Fruit fly (Drosophila melanogaster) whole organism, adult: ENCODE results near the gene AOX3.

Source experiments
- CG11617 ChIP-seq: fragments of 200-800 bp; sonication (Bioruptor generic); optimal IDR thresholded peaks from 2 replicates; lab custom pipeline; 2017; ENCODE audit warnings: mild to moderate bottlenecking, missing biosample characterization, missing genetic modification reagents, missing genetic modification characterization
- CG12768 ChIP-seq: fragments of 200-800 bp; sonication (Bioruptor generic); optimal IDR thresholded peaks from 2 replicates; lab custom pipeline; 2017; ENCODE audit warnings: missing biosample characterization, missing genetic modification characterization, mild to moderate bottlenecking, moderate library complexity, missing genetic modification reagents
- CG14711 ChIP-seq: fragments of 200-800 bp; sonication (Bioruptor generic); optimal IDR thresholded peaks from 2 replicates; lab custom pipeline; 2018; ENCODE audit warnings: missing biosample characterization, mild to moderate bottlenecking, missing genetic modification characterization, moderate library complexity
- CG1620 ChIP-seq: fragments of 200-800 bp; sonication (Bioruptor generic); optimal IDR thresholded peaks from 2 replicates; lab custom pipeline; 2016; ENCODE audit warnings: missing biosample characterization, missing genetic modification characterization
- CG33017 ChIP-seq: fragments of 200-800 bp; sonication (Bioruptor generic); optimal IDR thresholded peaks from 2 replicates; lab custom pipeline; 2018; ENCODE audit warnings: missing biosample characterization, mild to moderate bottlenecking, missing genetic modification characterization, moderate library complexity
- CG5204 ChIP-seq: fragments of 200-800 bp; sonication (Bioruptor generic); optimal IDR thresholded peaks from 2 replicates; lab custom pipeline; 2016; ENCODE audit warnings: missing biosample characterization, missing genetic modification characterization
- CG7045 ChIP-seq: fragments of 200-800 bp; sonication (Bioruptor generic); optimal IDR thresholded peaks from 2 replicates; lab custom pipeline; 2017; ENCODE audit warnings: missing biosample characterization, mild to moderate bottlenecking, missing genetic modification characterization
- CG7101 ChIP-seq: fragments of 200-800 bp; sonication (Bioruptor generic); optimal IDR thresholded peaks from 2 replicates; lab custom pipeline; 2018; ENCODE audit warnings: missing biosample characterization, mild to moderate bottlenecking, missing genetic modification characterization, moderate library complexity
- Clk ChIP-seq: fragments of 200-800 bp; sonication (Bioruptor generic); optimal IDR thresholded peaks from 2 replicates; lab custom pipeline; 2017; ENCODE audit warnings: missing biosample characterization, missing genetic modification characterization
- Crg-1 ChIP-seq: fragments of 200-800 bp; sonication (Bioruptor generic); optimal IDR thresholded peaks from 2 replicates; lab custom pipeline; 2016; ENCODE audit warnings: missing biosample characterization, missing genetic modification characterization
- Hr96 ChIP-seq: fragments of 200-800 bp; sonication (Bioruptor generic); optimal IDR thresholded peaks from 2 replicates; lab custom pipeline; 2016; ENCODE audit warnings: missing biosample characterization, missing genetic modification characterization
- Mnt ChIP-seq: fragments of 200-800 bp; sonication (Bioruptor generic); optimal IDR thresholded peaks from 2 replicates; lab custom pipeline; 2016; ENCODE audit warnings: missing biosample characterization, mild to moderate bottlenecking, missing genetic modification characterization
- bab1 ChIP-seq: fragments of 200-800 bp; sonication (Bioruptor generic); optimal IDR thresholded peaks from 3 replicates; lab custom pipeline; 2019; ENCODE audit warnings: missing biosample characterization, mild to moderate bottlenecking, missing genetic modification characterization, moderate library complexity
- cic ChIP-seq: fragments of 200-800 bp; sonication (Bioruptor generic); optimal IDR thresholded peaks from 2 replicates; lab custom pipeline; 2017; ENCODE audit warnings: missing biosample characterization, mild to moderate bottlenecking, missing genetic modification characterization, moderate library complexity
- cnc ChIP-seq, 2 experiments: fragments of >200 bp; optimal IDR thresholded peaks; 2 replicates each; lab custom pipeline; 2017
- kay ChIP-seq: fragments of 200-800 bp; sonication (Bioruptor generic); peaks from one replicate; lab custom pipeline; 2016; ENCODE audit warnings: missing biosample characterization, missing genetic modification characterization, borderline replicate concordance
- ovo ChIP-seq: fragments of 200-800 bp; sonication (Bioruptor generic); optimal IDR thresholded peaks from 2 replicates; lab custom pipeline; 2016; ENCODE audit warnings: missing biosample characterization, missing genetic modification characterization
- pad ChIP-seq: fragments of 200-800 bp; sonication (Bioruptor generic); optimal IDR thresholded peaks from 3 replicates; lab custom pipeline; 2017; ENCODE audit warnings: missing biosample characterization, missing genetic modification characterization, mild to moderate bottlenecking, moderate library complexity, missing genetic modification reagents
- tj ChIP-seq: fragments of 200-800 bp; sonication (Bioruptor generic); optimal IDR thresholded peaks from 3 replicates; lab custom pipeline; 2017; ENCODE audit warnings: missing biosample characterization, mild to moderate bottlenecking, missing genetic modification characterization, moderate library complexity
- toe ChIP-seq: fragments of 200-800 bp; sonication (Bioruptor generic); optimal IDR thresholded peaks from 2 replicates; lab custom pipeline; 2016; ENCODE audit warnings: missing biosample characterization, missing genetic modification characterization

The AOX3 gene

DNA sequence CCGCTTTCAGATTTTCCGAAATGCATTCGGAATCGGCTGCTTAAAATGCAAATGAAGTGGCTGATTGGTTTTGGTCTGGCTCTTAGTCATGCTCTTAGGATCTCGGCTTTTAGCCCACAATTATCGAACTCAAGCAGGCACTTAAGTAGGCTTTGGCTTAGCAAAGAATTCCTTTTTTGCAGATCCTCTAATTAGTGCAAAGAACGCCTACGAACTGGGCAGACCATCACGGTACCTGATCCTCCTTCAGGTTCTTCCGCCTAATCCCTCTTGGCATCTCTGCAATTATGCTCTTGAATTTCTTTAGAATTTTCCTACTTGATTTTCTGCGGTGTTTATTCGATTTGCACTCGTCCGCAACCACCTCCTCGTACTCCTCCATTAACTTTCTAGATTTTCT, 35.5 kb upstream of the AOX3 start:
- TF ChIP-seq toe (GFP tag; lab: Kevin White, UChicago) (no peak), CG7045 (GFP tag; lab: Kevin White, UChicago) (no peak), tj (no peak), ovo (GFP tag; lab: Kevin White, UChicago) (no peak), cic (GFP tag; lab: Kevin White, UChicago) (no peak), CG1620 (GFP tag; lab: Kevin White, UChicago) (no peak), cnc (optimal IDR thresholded peaks at IDR 0.05; lab: Kevin White, UChicago) (no peak), pad (GFP tag; lab: Kevin White, UChicago) (no peak), CG5204 (no peak), CG12768 (GFP tag; lab: Kevin White, UChicago) (no peak), Mnt (GFP tag; lab: Kevin White, UChicago) (no peak), CG14711 (tag; lab: Kevin White, UChicago) (no peak), CG7101 (no peak), CG33017 (no peak), Crg-1 (GFP tag; lab: Kevin White, UChicago) (no peak)

- TF ChIP-seq CG33017 (no peak), kay (GFP tag; lab: Kevin White, UChicago) (peak; percentile 29)
Observed at dm6 chr3R:15582526-15583155, 34.7 kb upstream of the AOX3 start.

- TF ChIP-seq pad (GFP tag; lab: Kevin White, UChicago) (no peak), cic (GFP tag; lab: Kevin White, UChicago) (no peak), Clk (GFP tag; lab: Kevin White, UChicago) (no peak), kay (GFP tag; lab: Kevin White, UChicago) (no peak), cnc (optimal IDR thresholded peaks at IDR 0.05; lab: Kevin White, UChicago) (no peak), CG12768 (GFP tag; lab: Kevin White, UChicago) (no peak), CG7045 (GFP tag; lab: Kevin White, UChicago) (no peak), CG14711 (tag; lab: Kevin White, UChicago) (no peak), CG33017 (no peak)
Observed at dm6 chr3R:15580719-15581118, 32.7 kb upstream of the AOX3 start.

DNA sequence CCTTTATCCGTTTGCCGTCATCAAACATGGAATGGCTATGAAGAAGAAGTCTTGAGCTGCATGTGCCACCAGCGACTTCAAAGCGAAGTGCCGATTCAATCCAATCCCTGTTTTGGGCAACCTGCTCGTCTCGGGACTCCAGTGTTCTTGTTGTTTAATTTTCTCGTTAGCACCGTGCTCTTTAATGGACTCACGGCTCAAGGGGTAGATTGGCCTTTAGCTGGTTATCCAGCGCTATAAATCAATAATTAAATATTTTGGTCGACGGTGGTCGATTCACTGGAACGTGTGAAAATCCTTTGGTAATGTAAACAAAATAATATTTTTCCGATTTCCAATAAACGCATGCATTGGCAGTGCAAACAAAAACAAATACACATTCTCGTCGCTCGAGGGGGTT, 31.7 kb upstream of the AOX3 start:
- TF ChIP-seq CG14711 (tag; lab: Kevin White, UChicago) (no peak), ovo (GFP tag; lab: Kevin White, UChicago) (no peak), pad (GFP tag; lab: Kevin White, UChicago) (no peak), bab1 (GFP tag; lab: Kevin White, UChicago) (no peak), Clk (GFP tag; lab: Kevin White, UChicago) (no peak), Crg-1 (GFP tag; lab: Kevin White, UChicago) (no peak), CG7045 (GFP tag; lab: Kevin White, UChicago) (no peak)

- TF ChIP-seq Mnt (GFP tag; lab: Kevin White, UChicago) (no peak), CG7101 (no peak), CG11617 (no peak), Clk (GFP tag; lab: Kevin White, UChicago) (no peak), kay (GFP tag; lab: Kevin White, UChicago) (no peak), tj (no peak), CG12768 (GFP tag; lab: Kevin White, UChicago) (no peak), CG14711 (tag; lab: Kevin White, UChicago) (no peak), CG5204 (no peak), pad (GFP tag; lab: Kevin White, UChicago) (no peak), ovo (GFP tag; lab: Kevin White, UChicago) (no peak), CG33017 (no peak), cnc (optimal IDR thresholded peaks at IDR 0.05; lab: Kevin White, UChicago) (no peak), cic (GFP tag; lab: Kevin White, UChicago) (no peak), CG1620 (GFP tag; lab: Kevin White, UChicago) (no peak), Crg-1 (GFP tag; lab: Kevin White, UChicago) (no peak), toe (GFP tag; lab: Kevin White, UChicago) (no peak)
Observed at dm6 chr3R:15568569-15568968, 20.6 kb upstream of the AOX3 start.

- TF ChIP-seq cnc (optimal IDR thresholded peaks at IDR 0.05; lab: Kevin White, UChicago) (no peak), pad (GFP tag; lab: Kevin White, UChicago) (no peak), kay (GFP tag; lab: Kevin White, UChicago) (no peak), ovo (GFP tag; lab: Kevin White, UChicago) (no peak), CG12768 (GFP tag; lab: Kevin White, UChicago) (no peak), CG14711 (tag; lab: Kevin White, UChicago) (no peak), CG11617 (no peak), Clk (GFP tag; lab: Kevin White, UChicago) (no peak), Mnt (GFP tag; lab: Kevin White, UChicago) (no peak), CG33017 (no peak), CG7045 (GFP tag; lab: Kevin White, UChicago) (no peak), CG5204 (no peak), Hr96 (GFP tag; lab: Kevin White, UChicago) (no peak), toe (GFP tag; lab: Kevin White, UChicago) (no peak), bab1 (GFP tag; lab: Kevin White, UChicago) (no peak), CG1620 (GFP tag; lab: Kevin White, UChicago) (no peak), CG7101 (no peak), Crg-1 (GFP tag; lab: Kevin White, UChicago) (no peak)
Observed at dm6 chr3R:15567913-15568312, 19.9 kb upstream of the AOX3 start.
